Fruit fly (Drosophila melanogaster) whole organism, embryonic: Measurements from ENCODE around the gene CG33947.
A peak's percentile ranks its signal among the peaks of the same experiment; 100 is the strongest.

ENCODE experiments used
- Awh ChIP-seq: fragments of 200-800 bp; sonication (Bioruptor generic); IDR thresholded peaks from 2 replicates; pipeline ENCODE4, ENCODE4 v1.3.6; 2022; ENCODE audit warnings: missing biosample characterization, missing genetic modification characterization
- CG10147 ChIP-seq: fragments of 200-800 bp; sonication (Bioruptor generic); optimal IDR thresholded peaks from 2 replicates; lab custom pipeline; 2019; ENCODE audit warnings: missing biosample characterization, mild to moderate bottlenecking, missing genetic modification characterization, moderate library complexity
- CG10267 ChIP-seq: fragments of 200-800 bp; sonication (Bioruptor generic); optimal IDR thresholded peaks from 2 replicates; lab custom pipeline; 2018; ENCODE audit warnings: missing biosample characterization, mild to moderate bottlenecking, missing genetic modification characterization, moderate library complexity
- CG10565 ChIP-seq: fragments of 200-800 bp; sonication (Bioruptor generic); optimal IDR thresholded peaks from 3 replicates; lab custom pipeline; 2016; ENCODE audit warnings: missing biosample characterization, mild to moderate bottlenecking, missing genetic modification characterization
- CG11504 ChIP-seq: fragments of 200-800 bp; sonication (Bioruptor generic); optimal IDR thresholded peaks from 3 replicates; lab custom pipeline; 2019; ENCODE audit warnings: missing biosample characterization, mild to moderate bottlenecking, missing genetic modification characterization, moderate library complexity
- CG12155 ChIP-seq: fragments of 200-800 bp; sonication (Bioruptor generic); optimal IDR thresholded peaks from 3 replicates; lab custom pipeline; 2016; ENCODE audit warnings: missing biosample characterization, missing genetic modification characterization
- CG13287 ChIP-seq: fragments of 200-800 bp; sonication (Bioruptor generic); IDR thresholded peaks from 2 replicates; pipeline ENCODE4 v1.3.6; 2022; ENCODE audit warnings: missing biosample characterization, missing genetic modification characterization; ENCODE audit not compliant: partially characterized antibody
- CG14667 ChIP-seq: fragments of 200-800 bp; sonication (Bioruptor generic); IDR thresholded peaks from 2 replicates; pipeline ENCODE4 v1.3.6; 2022; ENCODE audit warnings: missing biosample characterization, missing genetic modification characterization
- CG14710 ChIP-seq: fragments of 200-800 bp; sonication (Bioruptor generic); optimal IDR thresholded peaks from 3 replicates; lab custom pipeline; 2019; ENCODE audit warnings: missing biosample characterization, mild to moderate bottlenecking, missing genetic modification characterization, moderate library complexity
- CG15696 ChIP-seq: fragments of 200-800 bp; sonication (Bioruptor generic); optimal IDR thresholded peaks from 2 replicates; lab custom pipeline; 2019; ENCODE audit warnings: missing biosample characterization, mild to moderate bottlenecking, missing genetic modification characterization, moderate library complexity
- CG17186 ChIP-seq: fragments of 200-800 bp; sonication (Bioruptor generic); optimal IDR thresholded peaks from 3 replicates; lab custom pipeline; 2017; ENCODE audit warnings: missing biosample characterization, missing genetic modification reagents, missing genetic modification characterization
- CG2120 ChIP-seq: fragments of 200-800 bp; sonication (Bioruptor generic); optimal IDR thresholded peaks from 3 replicates; lab custom pipeline; 2016; ENCODE audit warnings: missing biosample characterization, missing genetic modification characterization
- CG4328 ChIP-seq: fragments of 200-800 bp; sonication (Bioruptor generic); optimal IDR thresholded peaks from 3 replicates; lab custom pipeline; 2017; ENCODE audit warnings: missing biosample characterization, missing genetic modification reagents, missing genetic modification characterization
- CG7963 ChIP-seq: fragments of 200-800 bp; sonication (Bioruptor generic); IDR thresholded peaks from 3 replicates; pipeline ENCODE4 v1.3.6; 2022; ENCODE audit warnings: missing biosample characterization, missing genetic modification characterization; ENCODE audit not compliant: partially characterized antibody
- CG9215 ChIP-seq: fragments of 200-800 bp; sonication (Bioruptor generic); IDR thresholded peaks from 2 replicates; pipeline ENCODE4 v1.3.6; 2022; ENCODE audit warnings: missing biosample characterization, missing genetic modification characterization
- CG9932 ChIP-seq: fragments of 200-800 bp; sonication (Bioruptor generic); IDR thresholded peaks from 2 replicates; pipeline ENCODE4 v1.3.6; 2022; ENCODE audit warnings: missing biosample characterization, missing genetic modification characterization
- CTCF ChIP-seq: fragments of 200-800 bp; sonication (Bioruptor generic); optimal IDR thresholded peaks from 2 replicates; lab custom pipeline; 2017; ENCODE audit warnings: missing biosample characterization, mild to moderate bottlenecking, missing genetic modification characterization, moderate library complexity
- Camta ChIP-seq: fragments of 200-800 bp; sonication (Bioruptor generic); optimal IDR thresholded peaks from 2 replicates; lab custom pipeline; 2016; ENCODE audit warnings: missing biosample characterization, missing genetic modification characterization
- Chrac-16 ChIP-seq: fragments of 200-800 bp; sonication (Bioruptor generic); optimal IDR thresholded peaks from 3 replicates; lab custom pipeline; 2016; ENCODE audit warnings: missing biosample characterization, missing genetic modification characterization
- Dbx ChIP-seq: fragments of 200-800 bp; sonication (Bioruptor generic); IDR thresholded peaks from 3 replicates; pipeline ENCODE4 v1.3.6; 2022; ENCODE audit warnings: missing biosample characterization, missing genetic modification characterization
- Dek ChIP-seq: fragments of 200-800 bp; sonication (Bioruptor generic); optimal IDR thresholded peaks from 3 replicates; lab custom pipeline; 2019; ENCODE audit warnings: missing biosample characterization, mild to moderate bottlenecking, missing genetic modification characterization, moderate library complexity
- Dip3 ChIP-seq: fragments of 200-800 bp; sonication (Bioruptor generic); optimal IDR thresholded peaks from 3 replicates; lab custom pipeline; 2016; ENCODE audit warnings: missing biosample characterization, missing genetic modification characterization
- Elba2 ChIP-seq: fragments of 200-800 bp; sonication (Bioruptor generic); optimal IDR thresholded peaks from 3 replicates; lab custom pipeline; 2016; ENCODE audit warnings: missing biosample characterization, missing genetic modification characterization
- GATAe ChIP-seq: fragments of 200-800 bp; sonication (Bioruptor generic); conservative IDR thresholded peaks from 2 replicates; pipeline ENCODE4 v1.3.6; 2022; ENCODE audit warnings: missing biosample characterization, missing genetic modification characterization
- H2.0 ChIP-seq: fragments of 200-800 bp; sonication (Bioruptor generic); IDR thresholded peaks from 2 replicates; pipeline ENCODE4 v1.3.6; 2022; ENCODE audit warnings: missing biosample characterization, missing genetic modification characterization
- Hey ChIP-seq: fragments of 200-800 bp; sonication (Bioruptor generic); optimal IDR thresholded peaks from 3 replicates; lab custom pipeline; 2018; ENCODE audit warnings: missing biosample characterization, mild to moderate bottlenecking, missing genetic modification characterization
- MBD-R2 ChIP-seq: fragments of 200-800 bp; sonication (Bioruptor generic); IDR thresholded peaks from 2 replicates; pipeline ENCODE4 v1.3.6; 2022; ENCODE audit warnings: missing biosample characterization, missing genetic modification characterization
- Nf-YA ChIP-seq: fragments of 200-800 bp; sonication (Bioruptor generic); IDR thresholded peaks from 2 replicates; pipeline ENCODE4 v1.3.6; 2022; ENCODE audit warnings: missing biosample characterization, missing genetic modification characterization
- Scr ChIP-seq: fragments of 200-800 bp; sonication (Bioruptor generic); IDR thresholded peaks from 2 replicates; pipeline ENCODE4 v1.3.6; 2022; ENCODE audit warnings: missing biosample characterization, missing genetic modification characterization; ENCODE audit not compliant: partially characterized antibody
- abd-A ChIP-seq: fragments of 200-800 bp; sonication (Bioruptor generic); optimal IDR thresholded peaks from 3 replicates; lab custom pipeline; 2019; ENCODE audit warnings: missing biosample characterization, mild to moderate bottlenecking, missing genetic modification characterization, moderate library complexity
- aop ChIP-seq: fragments of 200-800 bp; sonication (Bioruptor generic); IDR thresholded peaks from 2 replicates; pipeline ENCODE4 v1.3.6; 2022; ENCODE audit warnings: missing biosample characterization, missing genetic modification characterization
- bsh ChIP-seq, 2 experiments: fragments of 200-800 bp; sonication (Bioruptor generic); optimal IDR thresholded peaks; 2 replicates each; lab custom pipeline; 2017 to 2018; ENCODE audit warnings: mild to moderate bottlenecking in 2 of 2, missing biosample characterization in 2 of 2, missing genetic modification characterization in 2 of 2, moderate library complexity in 1 of 2
- cad ChIP-seq: fragments of >200 bp; optimal IDR thresholded peaks from 2 replicates; lab custom pipeline; 2017; ENCODE audit warnings: missing biosample characterization, missing genetic modification characterization
- cas ChIP-seq: fragments of 200-800 bp; sonication (Bioruptor generic); IDR thresholded peaks from 2 replicates; pipeline ENCODE4 v1.3.6; 2022; ENCODE audit warnings: missing biosample characterization, missing genetic modification characterization
- ci ChIP-seq: fragments of 200-800 bp; sonication (Bioruptor generic); IDR thresholded peaks from 3 replicates; pipeline ENCODE4 v1.3.6; 2022; ENCODE audit warnings: missing biosample characterization, missing genetic modification characterization
- dmrt11E ChIP-seq: fragments of 200-800 bp; sonication (Bioruptor generic); optimal IDR thresholded peaks from 3 replicates; lab custom pipeline; 2018; ENCODE audit warnings: missing biosample characterization, mild to moderate bottlenecking, missing genetic modification characterization, moderate library complexity
- esg ChIP-seq: fragments of 200-800 bp; sonication (Bioruptor generic); conservative IDR thresholded peaks from 2 replicates; pipeline ENCODE4 v1.3.6; 2022; ENCODE audit warnings: missing biosample characterization, missing genetic modification characterization
- fd64A ChIP-seq: fragments of 200-800 bp; sonication (Bioruptor generic); optimal IDR thresholded peaks from 3 replicates; lab custom pipeline; 2018; ENCODE audit warnings: missing biosample characterization, mild to moderate bottlenecking, missing genetic modification characterization
- gro ChIP-seq: fragments of 200-800 bp; sonication (Bioruptor generic); optimal IDR thresholded peaks from 2 replicates; lab custom pipeline; 2016; ENCODE audit warnings: missing biosample characterization, missing genetic modification characterization
- hbn ChIP-seq: fragments of 200-800 bp; sonication (Bioruptor generic); IDR thresholded peaks from 2 replicates; pipeline ENCODE4 v1.3.6; 2022; ENCODE audit warnings: missing biosample characterization, missing genetic modification characterization; ENCODE audit not compliant: partially characterized antibody
- knrl ChIP-seq: fragments of 200-800 bp; sonication (Bioruptor generic); IDR thresholded peaks from 3 replicates; pipeline ENCODE4 v1.3.6; 2022; ENCODE audit warnings: missing biosample characterization, missing genetic modification characterization; ENCODE audit not compliant: partially characterized antibody
- nerfin-2 ChIP-seq: fragments of 200-800 bp; sonication (Bioruptor generic); IDR thresholded peaks from 2 replicates; pipeline ENCODE4 v1.3.6; 2022; ENCODE audit warnings: missing biosample characterization, missing genetic modification characterization; ENCODE audit not compliant: partially characterized antibody
- org-1 ChIP-seq: fragments of 200-800 bp; sonication (Bioruptor generic); optimal IDR thresholded peaks from 2 replicates; lab custom pipeline; 2017; ENCODE audit warnings: missing biosample characterization, missing genetic modification characterization
- repo ChIP-seq: fragments of 200-800 bp; sonication (Bioruptor generic); optimal IDR thresholded peaks from 2 replicates; lab custom pipeline; 2016; ENCODE audit warnings: missing biosample characterization, missing genetic modification characterization
- salm ChIP-seq: fragments of 200-800 bp; sonication (Bioruptor generic); optimal IDR thresholded peaks from 2 replicates; lab custom pipeline; 2018; ENCODE audit warnings: missing biosample characterization, mild to moderate bottlenecking, missing genetic modification characterization
- schlank ChIP-seq: fragments of 200-800 bp; sonication (Bioruptor generic); optimal IDR thresholded peaks from 2 replicates; lab custom pipeline; 2018; ENCODE audit warnings: missing biosample characterization, mild to moderate bottlenecking, missing genetic modification characterization
- scrt ChIP-seq: fragments of 200-800 bp; sonication (Bioruptor generic); optimal IDR thresholded peaks from 2 replicates; lab custom pipeline; 2018; ENCODE audit warnings: missing biosample characterization, mild to moderate bottlenecking, missing genetic modification characterization, moderate library complexity
- sisA ChIP-seq: fragments of 200-800 bp; sonication (Bioruptor generic); IDR thresholded peaks from 2 replicates; pipeline ENCODE4 v1.3.6; 2022; ENCODE audit warnings: missing biosample characterization, missing genetic modification characterization
- slou ChIP-seq: fragments of 200-800 bp; sonication (Bioruptor generic); optimal IDR thresholded peaks from 3 replicates; lab custom pipeline; 2016; ENCODE audit warnings: missing biosample characterization, missing genetic modification characterization

Gene CG33947

DNA sequence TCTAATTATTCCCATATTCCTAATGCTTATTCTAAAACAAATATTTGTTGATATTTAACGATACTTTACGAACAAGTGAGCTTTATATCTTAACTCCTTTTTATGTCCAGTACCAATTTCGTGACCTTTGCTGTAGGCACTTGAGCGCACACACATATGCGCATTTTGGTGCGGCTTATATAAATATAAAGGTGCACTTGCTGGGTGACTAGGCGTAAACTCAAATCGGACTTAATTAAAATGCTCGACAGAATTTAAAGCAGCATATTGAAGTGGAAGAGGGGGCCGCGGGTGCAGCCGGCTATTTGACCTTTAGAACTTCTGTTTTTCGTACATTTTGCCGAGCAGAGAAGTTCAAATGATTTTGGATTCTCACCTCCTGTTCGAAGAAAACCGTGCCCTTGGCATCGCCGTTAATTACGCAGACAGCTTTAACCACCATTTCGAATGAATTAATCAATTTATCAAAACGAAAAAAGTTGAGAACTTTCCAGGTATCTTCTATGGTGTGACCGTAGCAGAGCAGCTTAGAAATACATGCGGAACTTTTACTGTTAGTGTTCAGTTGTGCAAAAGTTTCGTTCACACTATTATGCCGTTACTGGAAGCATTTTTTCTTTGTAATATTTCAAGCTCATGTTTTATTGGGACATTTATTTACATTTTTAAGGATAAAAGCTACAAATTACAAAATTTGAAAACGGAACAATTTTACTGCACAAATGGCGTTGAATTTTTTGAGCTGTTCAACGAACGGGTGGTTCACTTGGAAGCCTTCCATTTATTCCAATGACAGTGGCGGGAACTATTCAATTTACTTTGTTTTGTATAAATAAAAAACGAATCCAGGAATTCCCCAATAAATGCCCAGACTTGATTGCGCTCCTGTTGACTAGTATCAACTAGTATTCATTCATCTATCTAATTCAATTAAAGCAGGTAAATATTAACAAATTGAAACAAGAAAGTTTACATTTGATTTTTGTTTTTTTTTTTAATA is 17.2 kb downstream of the CG33947 start, which contains the start of gene Sod1 (continued):
- TF ChIP-seq CG7963 = no peak
- no peak for TF ChIP-seq slou (GFP tag; lab: Kevin White, UChicago)
- TF ChIP-seq Camta (GFP tag; lab: Kevin White, UChicago) = no peak
- TF ChIP-seq org-1 (GFP tag; lab: Kevin White, UChicago) = no peak
- no peak for TF ChIP-seq CG12155 (GFP tag; lab: Kevin White, UChicago)
- no peak for TF ChIP-seq cas (GFP tag; lab: Robert Waterston, UW)
- TF ChIP-seq abd-A = no peak
- TF ChIP-seq CG11504 (tag; lab: Kevin White, UChicago) = no peak
- peak; percentile 6 for TF ChIP-seq CG2120 (GFP tag; lab: Kevin White, UChicago)
- no peak for TF ChIP-seq CG17186
- TF ChIP-seq Scr (GFP tag; lab: Robert Waterston, UW) = 0 out of 2 replicates have a peak, but pooled peaks have one; percentile 33
- TF ChIP-seq Elba2 (GFP tag; lab: Kevin White, UChicago) = no peak
- no peak for TF ChIP-seq CG10565
- peak; percentile 28 for TF ChIP-seq CG14710 (tag; lab: Kevin White, UChicago)
- no peak for TF ChIP-seq CG14667
- TF ChIP-seq bsh (GFP tag; optimal IDR thresholded peaks at IDR 0.05; lab: Kevin White, UChicago) = peak; percentile 5 to 80
- no peak for TF ChIP-seq H2.0 (GFP tag; lab: Robert Waterston, UW)
- no peak for TF ChIP-seq dmrt11E (tag; lab: Kevin White, UChicago)
- no peak for TF ChIP-seq cad (GFP tag; lab: Kevin White, UChicago)
- no peak for TF ChIP-seq nerfin-2 (GFP tag; lab: Robert Waterston, UW)
- TF ChIP-seq schlank = no peak
- TF ChIP-seq CG13287 (GFP tag; lab: Robert Waterston, UW) = peak; percentile 38; the same call in 1 of the 2 replicates
- no peak for TF ChIP-seq CG9215 (GFP tag; lab: Robert Waterston, UW)
- TF ChIP-seq CTCF (GFP tag; lab: Kevin White, UChicago) = peak; percentile 10
- TF ChIP-seq Dek (tag; lab: Kevin White, UChicago) = peak; percentile 9
- TF ChIP-seq CG10147 (GFP tag; lab: Kevin White, UChicago) = no peak
- peak; percentile 41; the same call in 1 of the 2 replicates for TF ChIP-seq MBD-R2 (GFP tag; lab: Robert Waterston, UW)
- no peak for TF ChIP-seq CG10267 (tag; lab: Kevin White, UChicago)
- TF ChIP-seq Awh (GFP tag; lab: Robert Waterston, UW) = no peak
- no peak for TF ChIP-seq CG4328 (GFP tag; lab: Kevin White, UChicago)
- no peak for TF ChIP-seq Chrac-16 (GFP tag; lab: Kevin White, UChicago)
- no peak for TF ChIP-seq aop (GFP tag; lab: Robert Waterston, UW)
- no peak for TF ChIP-seq hbn (GFP tag; lab: Robert Waterston, UW)
- no peak for TF ChIP-seq scrt (GFP tag; lab: Kevin White, UChicago)
- TF ChIP-seq CG15696 (tag; lab: Kevin White, UChicago) = no peak
- TF ChIP-seq gro (GFP tag; lab: Kevin White, UChicago) = no peak
- no peak for TF ChIP-seq Nf-YA
- TF ChIP-seq knrl (GFP tag; lab: Robert Waterston, UW) = peak; percentile 12; the same call in 1 of the 3 replicates
- no peak for TF ChIP-seq CG9932 (GFP tag; lab: Robert Waterston, UW)
- TF ChIP-seq GATAe (GFP tag; lab: Robert Waterston, UW) = no peak
- TF ChIP-seq esg = no peak
- TF ChIP-seq fd64A = no peak
- TF ChIP-seq Dbx = no peak
- TF ChIP-seq sisA (GFP tag; lab: Robert Waterston, UW) = no peak
- no peak for TF ChIP-seq repo (GFP tag; lab: Kevin White, UChicago)
- no peak for TF ChIP-seq Dip3 (GFP tag; lab: Kevin White, UChicago)
- TF ChIP-seq salm = no peak
- no peak for TF ChIP-seq Hey (tag; lab: Kevin White, UChicago)
- TF ChIP-seq ci = no peak
